Worm (Caenorhabditis elegans) whole organism, L1 larva: ENCODE measurements around the gene C47A4.1.

Experiments
- F16B12.6 ChIP-seq: fragments of 150-350 bp; optimal IDR thresholded peaks from 2 replicates; lab custom pipeline; 2014; ENCODE audit warnings: missing biosample characterization, missing genetic modification characterization
- aly-2 ChIP-seq: fragments of 150-350 bp; optimal IDR thresholded peaks from 2 replicates; lab custom pipeline; 2014; ENCODE audit warnings: missing biosample characterization, missing genetic modification characterization
- ama-1 ChIP-seq: fragments of 150-350 bp; optimal IDR thresholded peaks from 2 replicates; lab custom pipeline; 2014
- ceh-63 ChIP-seq: fragments of 200-800 bp; sonication (Bioruptor generic); optimal IDR thresholded peaks from 2 replicates; lab custom pipeline; 2018; ENCODE audit warnings: mild to moderate bottlenecking, missing genetic modification characterization, missing compliant biosample characterization
- ceh-8 ChIP-seq: fragments of 200-800 bp; sonication (Bioruptor generic); optimal IDR thresholded peaks from 2 replicates; lab custom pipeline; 2018; ENCODE audit warnings: mild to moderate bottlenecking, missing genetic modification characterization, moderate library complexity, missing compliant biosample characterization
- ces-1 ChIP-seq: fragments of 150-350 bp; optimal IDR thresholded peaks from 2 replicates; lab custom pipeline; 2014; ENCODE audit warnings: missing biosample characterization, missing genetic modification reagents, missing genetic modification characterization
- dpl-1 ChIP-seq, 3 experiments: fragments of 150-350 bp in 2 of 3; sonication (generic microtip) in 1 of 3; optimal IDR thresholded peaks; 2 replicates each; lab custom pipeline; 2014 to 2017; ENCODE audit warnings: missing biosample characterization in 3 of 3, missing genetic modification characterization in 3 of 3, missing genetic modification reagents in 3 of 3
- dsc-1 ChIP-seq: sonication (generic microtip); optimal IDR thresholded peaks from 2 replicates; lab custom pipeline; 2016; ENCODE audit warnings: mild to moderate bottlenecking, missing genetic modification characterization, missing compliant biosample characterization
- efl-1 ChIP-seq, 4 experiments: fragments of 150-350 bp; optimal IDR thresholded peaks in 3 of 4; peaks in 1 of 4; 1 replicate in 1 of 4; 2 replicates in 3 of 4; lab custom pipeline; 2014; ENCODE audit warnings: missing biosample characterization in 2 of 4, missing genetic modification characterization in 2 of 4, missing genetic modification reagents in 2 of 4
- egl-27 ChIP-seq, 2 experiments: fragments of 150-350 bp in 1 of 2; sonication (generic microtip); optimal IDR thresholded peaks; 3 replicates each; lab custom pipeline; 2017 to 2018; ENCODE audit warnings: missing biosample characterization in 2 of 2, missing genetic modification characterization in 2 of 2, missing genetic modification reagents in 2 of 2
- elt-2 ChIP-seq: sonication (generic microtip); optimal IDR thresholded peaks from 2 replicates; lab custom pipeline; 2016; ENCODE audit warnings: missing genetic modification characterization, mild to moderate bottlenecking, inconsistent platforms, missing compliant biosample characterization, missing genetic modification reagents
- elt-3 ChIP-seq, 6 experiments: fragments of 150-350 bp in 1 of 6; sonication (generic microtip); optimal IDR thresholded peaks; 2 replicates each; lab custom pipeline; 2017 to 2018; ENCODE audit warnings: missing biosample characterization in 6 of 6, missing genetic modification characterization in 6 of 6, inconsistent platforms in 1 of 6
- fkh-10 ChIP-seq: sonication (generic microtip); optimal IDR thresholded peaks from 2 replicates; lab custom pipeline; 2017; ENCODE audit warnings: missing biosample characterization, missing genetic modification reagents, missing genetic modification characterization
- fkh-4 ChIP-seq: sonication (generic microtip); optimal IDR thresholded peaks from 2 replicates; lab custom pipeline; 2016; ENCODE audit warnings: missing compliant biosample characterization, missing genetic modification characterization, borderline replicate concordance
- isw-1 ChIP-seq: fragments of 200-800 bp; sonication (Bioruptor generic); IDR thresholded peaks from 2 replicates; pipeline ENCODE4 v1.3.6; 2022; ENCODE audit warnings: missing genetic modification characterization, missing compliant biosample characterization
- lin-35 ChIP-seq, 2 experiments: fragments of 150-350 bp; optimal IDR thresholded peaks; 2 replicates each; lab custom pipeline; 2014; ENCODE audit warnings: missing biosample characterization in 2 of 2, missing genetic modification characterization in 2 of 2, missing genetic modification reagents in 2 of 2
- lin-39 ChIP-seq: fragments of 150-350 bp; optimal IDR thresholded peaks from 2 replicates; lab custom pipeline; 2014; ENCODE audit warnings: missing biosample characterization, missing genetic modification reagents, missing genetic modification characterization
- mdl-1 ChIP-seq, 2 experiments: fragments of 150-350 bp; optimal IDR thresholded peaks; 2 replicates each; lab custom pipeline; 2014 to 2017; ENCODE audit warnings: missing biosample characterization in 2 of 2, missing genetic modification characterization in 2 of 2, inconsistent platforms in 1 of 2
- mef-2 ChIP-seq: fragments of 150-350 bp; optimal IDR thresholded peaks from 2 replicates; lab custom pipeline; 2014; ENCODE audit warnings: missing biosample characterization, missing genetic modification characterization
- mep-1 ChIP-seq: fragments of 150-350 bp; optimal IDR thresholded peaks from 2 replicates; lab custom pipeline; 2014; ENCODE audit warnings: missing biosample characterization, missing genetic modification characterization
- nhr-19 ChIP-seq: fragments of 200-800 bp; sonication (Bioruptor generic); conservative IDR thresholded peaks from 2 replicates; pipeline ENCODE4 v1.3.6; 2022; ENCODE audit warnings: missing genetic modification characterization, missing compliant biosample characterization
- nhr-20 ChIP-seq: sonication (generic microtip); optimal IDR thresholded peaks from 2 replicates; lab custom pipeline; 2016; ENCODE audit warnings: mild to moderate bottlenecking, missing genetic modification characterization, missing compliant biosample characterization
- nhr-47 ChIP-seq: sonication (generic microtip); optimal IDR thresholded peaks from 2 replicates; lab custom pipeline; 2016; ENCODE audit warnings: mild to moderate bottlenecking, missing genetic modification characterization, moderate library complexity, missing compliant biosample characterization
- nhr-71 ChIP-seq: sonication (generic microtip); optimal IDR thresholded peaks from 2 replicates; lab custom pipeline; 2016; ENCODE audit warnings: mild to moderate bottlenecking, missing genetic modification characterization, moderate library complexity, missing compliant biosample characterization
- nhr-76 ChIP-seq: sonication (generic microtip); optimal IDR thresholded peaks from 2 replicates; lab custom pipeline; 2017; ENCODE audit warnings: missing biosample characterization, missing genetic modification characterization
- nhr-77 ChIP-seq: fragments of 150-350 bp; optimal IDR thresholded peaks from 2 replicates; lab custom pipeline; 2014; ENCODE audit warnings: missing biosample characterization, missing genetic modification characterization
- nhr-84 ChIP-seq: sonication (generic microtip); optimal IDR thresholded peaks from 2 replicates; lab custom pipeline; 2017; ENCODE audit warnings: missing biosample characterization, missing genetic modification characterization
- nhr-85 ChIP-seq: sonication (generic microtip); peaks from one replicate; lab custom pipeline; 2016; ENCODE audit warnings: missing genetic modification characterization, inconsistent platforms, missing compliant biosample characterization
- nhr-90 ChIP-seq: sonication (generic microtip); optimal IDR thresholded peaks from 2 replicates; lab custom pipeline; 2016; ENCODE audit warnings: mild to moderate bottlenecking, missing genetic modification characterization, missing compliant biosample characterization; ENCODE audit not compliant: poor library complexity
- pqm-1 ChIP-seq: sonication (generic microtip); optimal IDR thresholded peaks from 3 replicates; lab custom pipeline; 2017; ENCODE audit warnings: missing biosample characterization, missing genetic modification characterization
- snpc-4 ChIP-seq: fragments of 150-350 bp; optimal IDR thresholded peaks from 2 replicates; lab custom pipeline; 2014; ENCODE audit warnings: missing biosample characterization, missing genetic modification characterization
- snu-23 ChIP-seq: sonication (generic microtip); optimal IDR thresholded peaks from 2 replicates; lab custom pipeline; 2016; ENCODE audit warnings: missing genetic modification characterization, missing compliant biosample characterization
- sox-4 ChIP-seq: sonication (generic microtip); optimal IDR thresholded peaks from 2 replicates; lab custom pipeline; 2016; ENCODE audit warnings: missing genetic modification characterization, missing compliant biosample characterization
- tlp-1 ChIP-seq: fragments of 150-350 bp; optimal IDR thresholded peaks from 2 replicates; lab custom pipeline; 2014; ENCODE audit warnings: missing biosample characterization, missing genetic modification characterization
- unc-30 ChIP-seq: sonication (generic microtip); optimal IDR thresholded peaks from 2 replicates; lab custom pipeline; 2017; ENCODE audit warnings: missing biosample characterization, missing genetic modification characterization
- vab-15 ChIP-seq: sonication (generic microtip); optimal IDR thresholded peaks from 2 replicates; lab custom pipeline; 2017; ENCODE audit warnings: missing genotype, mild to moderate bottlenecking, missing genetic modification characterization, missing compliant biosample characterization
- zip-4 ChIP-seq: fragments of 200-800 bp; sonication (Bioruptor generic); optimal IDR thresholded peaks from 2 replicates; lab custom pipeline; 2018; ENCODE audit warnings: mild to moderate bottlenecking, missing genetic modification characterization, moderate library complexity, missing compliant biosample characterization
- ztf-11 ChIP-seq, 2 experiments: sonication (generic microtip); optimal IDR thresholded peaks; 2 replicates each; lab custom pipeline; 2016 to 2017; ENCODE audit warnings: missing genetic modification characterization in 2 of 2, missing biosample characterization in 1 of 2, missing compliant biosample characterization in 1 of 2

The C47A4.1 gene

DNA sequence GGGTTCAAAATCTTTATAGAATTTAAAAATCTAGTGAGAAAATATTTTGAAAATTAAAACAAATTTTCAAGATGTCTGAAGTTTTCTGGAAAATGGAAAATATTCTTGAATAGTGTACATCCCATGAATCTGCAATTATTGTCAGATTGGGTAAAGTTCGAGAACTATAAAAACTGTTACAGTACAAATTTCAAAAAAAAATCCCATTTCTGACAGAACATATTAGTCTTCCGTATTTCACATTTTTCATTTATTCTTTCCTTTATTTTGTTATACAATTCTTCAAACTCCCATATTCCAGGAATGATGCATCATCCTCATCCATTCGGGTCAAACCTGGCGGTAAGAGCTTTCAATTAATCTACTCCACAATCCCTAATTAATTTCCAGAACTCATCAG, 33.9 kb upstream of the C47A4.1 start, which contains the start of gene sorb-1 (continued):
- TF ChIP-seq dsc-1 (tag; lab: Kevin White, UChicago) (no peak), ceh-63 (GFP tag; lab: Kevin White, UChicago) (no peak)

DNA sequence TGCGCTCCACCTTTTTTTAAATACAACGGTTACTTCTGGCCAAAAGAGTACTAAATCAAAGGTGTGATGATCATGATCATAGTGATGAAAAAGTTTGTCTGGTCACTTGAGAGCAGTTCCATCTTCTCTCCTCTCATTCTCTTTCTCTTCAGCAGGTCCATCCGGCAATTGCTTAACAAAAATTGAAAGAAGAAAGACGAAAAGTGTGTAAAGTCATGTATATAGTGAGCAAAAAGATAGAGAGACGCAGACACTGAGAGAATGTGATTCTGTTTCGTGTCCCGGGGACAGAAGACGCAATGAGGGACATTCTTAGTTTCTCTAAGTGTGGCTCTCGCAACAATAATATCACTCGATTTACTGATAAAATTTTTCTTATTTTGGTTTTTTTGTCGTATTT, 32.6 kb upstream of the C47A4.1 start:
- no peak for TF ChIP-seq nhr-19 (GFP tag; lab: Robert Waterston, UW)
- peak in 1 of 2 experiments; percentile 9 for TF ChIP-seq efl-1 (optimal IDR thresholded peaks at IDR 0.05; lab: Kevin White, UChicago)
- TF ChIP-seq efl-1 (GFP tag; optimal IDR thresholded peaks at IDR 0.05 in 1 of 2; lab: Kevin White, UChicago) = no peak

DNA sequence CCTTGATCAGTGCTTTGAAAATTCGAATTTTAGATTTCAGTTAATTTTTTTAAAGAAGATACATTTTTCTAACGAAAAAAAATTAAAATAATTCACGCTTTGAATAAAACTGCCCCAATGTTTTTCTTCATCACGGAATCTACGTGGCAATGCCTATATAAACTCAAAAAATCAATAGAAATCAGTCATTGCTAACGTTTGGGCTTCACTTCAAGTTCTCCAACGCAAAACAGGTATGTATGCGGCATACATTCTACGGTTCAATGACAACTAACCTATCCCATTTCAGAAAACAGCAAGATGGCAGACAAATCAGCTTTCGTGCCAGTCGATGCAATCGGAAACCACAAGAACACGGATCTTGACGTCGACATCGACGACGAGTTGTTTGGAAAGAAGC, 29.2 kb upstream of the C47A4.1 start, which contains the start of gene C47A4.5:
C47A4.5 (plus strand) TSS at position 301 of the 400 bp plus-strand sequence.
- TF ChIP-seq nhr-71 (tag; lab: Kevin White, UChicago) = no peak
- no peak for TF ChIP-seq ceh-63 (GFP tag; lab: Kevin White, UChicago)
- no peak for TF ChIP-seq elt-3 (tag; optimal IDR thresholded peaks at IDR 0.05; lab: Kevin White, UChicago)
- no peak for TF ChIP-seq ces-1
- no peak for TF ChIP-seq pqm-1 (tag; lab: Kevin White, UChicago)
- TF ChIP-seq nhr-20 (tag; lab: Kevin White, UChicago) = no peak
- TF ChIP-seq fkh-4 (tag; lab: Kevin White, UChicago) = no peak
- TF ChIP-seq nhr-76 (tag; lab: Kevin White, UChicago) = no peak
- no peak for TF ChIP-seq mef-2 (tag; lab: Kevin White, UChicago)
- no peak for TF ChIP-seq egl-27 (tag; optimal IDR thresholded peaks at IDR 0.05; lab: Kevin White, UChicago)
- no peak for TF ChIP-seq aly-2 (tag; lab: Kevin White, UChicago)
- TF ChIP-seq lin-39 (tag; lab: Kevin White, UChicago) = no peak

DNA sequence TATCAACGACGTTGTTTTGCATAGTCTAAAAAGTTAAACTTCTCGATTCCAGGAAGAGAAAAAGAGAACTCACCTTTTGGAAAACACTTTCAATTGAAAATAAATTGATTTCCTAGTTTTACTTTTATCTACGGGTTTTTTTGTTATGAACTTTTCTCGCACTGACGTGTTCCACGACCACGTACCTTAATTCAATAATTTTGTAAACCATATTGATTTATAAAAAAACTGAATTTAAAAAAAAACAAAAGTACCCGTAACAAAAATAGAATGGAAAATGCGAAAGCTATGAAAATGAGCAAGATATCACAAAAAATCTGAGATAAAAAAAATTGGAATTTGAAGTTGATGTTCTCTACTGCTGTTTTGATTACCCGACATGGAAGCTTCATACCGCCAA, 26.1 kb upstream of the C47A4.1 start, which contains the start of gene C47A4.3:
C47A4.3 (minus strand) TSS at position 101 of the 400 bp plus-strand sequence.
- TF ChIP-seq snu-23 (GFP tag; lab: Kevin White, UChicago) (no peak), unc-30 (tag; lab: Kevin White, UChicago) (no peak), nhr-85 (tag; lab: Kevin White, UChicago) (no peak)
- TF ChIP-seq, all 84 proteins: peak for 0

DNA sequence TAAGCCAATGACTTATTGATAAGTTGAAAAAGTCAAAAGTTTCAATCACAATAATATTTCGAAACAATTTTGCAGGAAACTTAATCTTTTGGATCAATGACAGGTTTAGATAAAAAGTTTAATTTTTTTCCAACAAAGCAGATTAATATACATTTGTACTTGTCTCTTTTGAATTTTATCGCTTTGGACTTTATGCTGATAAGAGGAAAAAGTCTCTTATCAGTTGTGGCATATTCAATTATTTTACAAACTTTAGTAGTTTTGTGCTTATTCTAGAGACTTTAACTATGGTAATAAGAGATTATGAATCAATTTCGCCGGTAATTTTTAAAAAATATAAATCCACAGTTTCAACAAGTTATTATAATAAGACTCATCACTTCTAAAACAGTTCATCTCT, 11.7 kb upstream of the C47A4.1 start:
- TF ChIP-seq mep-1 = no peak
- peak; percentile 90 for TF ChIP-seq elt-2
- peak; percentile 74 for TF ChIP-seq tlp-1 (tag; lab: Kevin White, UChicago)
- TF ChIP-seq efl-1 (optimal IDR thresholded peaks at IDR 0.05; lab: Kevin White, UChicago) = no peak
- peak in 1 of 2 experiments; percentile 82 for TF ChIP-seq efl-1 (GFP tag; optimal IDR thresholded peaks at IDR 0.05 in 1 of 2; lab: Kevin White, UChicago)
- no peak for TF ChIP-seq sox-4 (tag; lab: Kevin White, UChicago)

DNA sequence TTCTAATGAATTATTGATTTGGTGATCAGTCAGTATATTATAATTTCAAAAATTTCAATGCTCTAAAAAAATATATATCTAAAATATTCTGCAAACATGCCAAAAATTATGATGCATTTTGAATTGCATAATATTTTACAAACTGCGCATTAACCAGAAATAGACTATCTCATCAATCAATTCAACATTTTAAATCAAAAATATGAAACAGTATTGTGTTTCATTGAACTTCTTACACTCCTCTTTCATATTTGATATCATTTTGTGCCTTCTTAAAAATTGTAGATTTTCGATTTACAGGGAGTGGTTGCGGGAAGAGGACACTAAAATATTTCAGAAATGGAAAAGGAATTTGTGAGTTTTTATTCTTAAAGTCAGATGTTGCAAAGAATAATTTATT, 10.5 kb upstream of the C47A4.1 start, which contains the start of gene ent-4:
ent-4 (plus strand) TSS at position 301 of the 400 bp plus-strand sequence.
- TF ChIP-seq elt-3 (tag; optimal IDR thresholded peaks at IDR 0.05; lab: Kevin White, UChicago) (no peak), fkh-4 (tag; lab: Kevin White, UChicago) (no peak), vab-15 (tag; lab: Kevin White, UChicago) (no peak), lin-35 (GFP tag; optimal IDR thresholded peaks at IDR 0.05; lab: Kevin White, UChicago) (no peak), mep-1 (no peak), F16B12.6 (tag; lab: Kevin White, UChicago) (no peak)
- TF ChIP-seq, all 84 proteins: peak for 0

DNA sequence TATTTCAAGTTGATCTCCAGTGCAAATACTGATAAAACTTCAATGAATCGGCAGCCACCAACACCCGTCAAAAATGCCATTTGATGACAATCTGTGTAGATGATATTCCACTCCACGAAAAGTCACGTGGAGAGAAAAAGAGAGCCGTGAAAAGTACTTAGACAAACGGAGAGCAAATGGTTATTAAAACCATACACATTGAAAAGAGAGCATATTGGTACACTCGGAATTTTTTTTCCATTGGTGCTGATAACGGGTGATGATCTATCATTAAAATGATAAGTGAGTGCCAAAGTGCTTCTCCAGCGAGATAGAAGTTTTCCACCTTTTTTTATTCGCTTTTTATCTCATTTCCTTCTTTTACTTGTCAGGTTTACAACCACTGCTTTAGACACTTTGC, 9.0 kb upstream of the C47A4.1 start:
- TF ChIP-seq egl-27 (tag; optimal IDR thresholded peaks at IDR 0.05; lab: Kevin White, UChicago) = no peak
- TF ChIP-seq snpc-4 (tag; lab: Kevin White, UChicago) = no peak
- TF ChIP-seq nhr-84 (tag; lab: Kevin White, UChicago) = no peak
- TF ChIP-seq isw-1 (GFP tag; lab: Robert Waterston, UW) = no peak
- no peak for TF ChIP-seq fkh-10 (GFP tag; lab: Kevin White, UChicago)
- no peak for TF ChIP-seq nhr-77 (tag; lab: Kevin White, UChicago)
- TF ChIP-seq lin-35 (GFP tag; optimal IDR thresholded peaks at IDR 0.05; lab: Kevin White, UChicago) = peak in 1 of 2 experiments; percentile 50
- no peak for TF ChIP-seq nhr-85 (tag; lab: Kevin White, UChicago)
- no peak for TF ChIP-seq dpl-1 (GFP tag; optimal IDR thresholded peaks at IDR 0.05; lab: Kevin White, UChicago)
- peak; percentile 78 for TF ChIP-seq tlp-1 (tag; lab: Kevin White, UChicago)
- peak; percentile 23 for TF ChIP-seq nhr-20 (tag; lab: Kevin White, UChicago)
- no peak for TF ChIP-seq sox-4 (tag; lab: Kevin White, UChicago)
- TF ChIP-seq ztf-11 (tag; optimal IDR thresholded peaks at IDR 0.05; lab: Kevin White, UChicago) = no peak
- TF ChIP-seq ama-1 = no peak
- TF ChIP-seq nhr-47 = no peak
- peak; percentile 99 for TF ChIP-seq elt-2
- no peak for TF ChIP-seq mep-1
- TF ChIP-seq ceh-8 (GFP tag; lab: Kevin White, UChicago) = no peak
- TF ChIP-seq mdl-1 (tag; optimal IDR thresholded peaks at IDR 0.05; lab: Kevin White, UChicago) = peak in 1 of 2 experiments; percentile 46
- no peak for TF ChIP-seq zip-4 (GFP tag; lab: Kevin White, UChicago)
- peak; percentile 50 for TF ChIP-seq nhr-90
